Worm (Caenorhabditis elegans): ENCODE data around the gene F56F11.1.

ce11 chrIII:2869033-2869432 lies 22.5 kb upstream of the F56F11.1 start:
- no peak for TF ChIP-seq K12H6.12 (tag; optimal IDR thresholded peaks at IDR 0.05)
- no peak for TF ChIP-seq madf-6 (GFP tag; IDR thresholded peaks at IDR 0.05)
- TF ChIP-seq bed-2 (GFP tag; IDR thresholded peaks at IDR 0.05), result no peak
- no peak for TF ChIP-seq hsf-1 (GFP tag; IDR thresholded peaks at IDR 0.05)
- TF ChIP-seq repo-1 (tag; optimal IDR thresholded peaks at IDR 0.05), result no peak
- TF ChIP-seq nhr-90 (tag; optimal IDR thresholded peaks at IDR 0.05), result no peak
- TF ChIP-seq chd-7 (tag; optimal IDR thresholded peaks at IDR 0.05), result no peak
- no peak for TF ChIP-seq bed-1 (GFP tag; IDR thresholded peaks at IDR 0.05)
- TF ChIP-seq pha-4 (tag; optimal IDR thresholded peaks at IDR 0.05), result no peak
- no peak for TF ChIP-seq nhr-179 (tag; optimal IDR thresholded peaks at IDR 0.05)
- TF ChIP-seq unc-130 (GFP tag; optimal IDR thresholded peaks at IDR 0.05), result no peak
